Worm (Caenorhabditis elegans): ENCODE data around the gene rab-28.

DNA sequence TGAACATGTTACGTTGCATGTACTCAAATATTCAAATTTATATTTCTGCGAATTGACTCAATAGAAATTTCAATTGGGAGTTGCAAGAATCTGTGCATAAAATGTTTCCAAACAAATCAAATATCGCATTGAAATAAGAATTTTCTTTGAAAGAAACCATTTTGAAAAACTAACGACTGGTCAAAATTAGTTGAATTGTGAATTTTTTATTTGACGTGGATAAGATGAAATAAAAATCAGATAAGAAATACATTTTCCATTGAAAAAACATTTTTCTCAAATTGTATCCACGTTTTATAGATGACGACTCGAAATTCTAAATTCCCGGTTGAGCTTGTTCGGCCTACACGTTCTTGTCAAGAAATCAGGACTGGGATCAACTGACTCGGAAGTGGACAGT lies 19.0 kb downstream of the rab-28 start, which contains the start of gene C46C2.3:
- TF ChIP-seq elt-3 (tag; optimal IDR thresholded peaks at IDR 0.05) (no peak), unc-39 (tag; optimal IDR thresholded peaks at IDR 0.05) (no peak), lsy-12 (tag; optimal IDR thresholded peaks at IDR 0.05) (no peak), egl-27 (tag; optimal IDR thresholded peaks at IDR 0.05) (no peak), nhr-28 (tag; optimal IDR thresholded peaks at IDR 0.05) (no peak), ama-1 (optimal IDR thresholded peaks at IDR 0.05) (no peak), fkh-10 (GFP tag; optimal IDR thresholded peaks at IDR 0.05) (no peak), snpc-4 (tag; optimal IDR thresholded peaks at IDR 0.05) (no peak), pha-4 (tag; optimal IDR thresholded peaks at IDR 0.05) (no peak), aly-2 (tag; optimal IDR thresholded peaks at IDR 0.05) (no peak)
